Fruit fly (Drosophila melanogaster) whole organism, embryonic: ENCODE measurements around the gene grim.

Source experiments
- Bgb ChIP-seq: fragments of 200-800 bp; sonication (Bioruptor generic); IDR thresholded peaks from 2 replicates; pipeline ENCODE4 v1.3.6; 2022; ENCODE audit warnings: missing biosample characterization, missing genetic modification characterization; ENCODE audit not compliant: partially characterized antibody
- BtbVII ChIP-seq: fragments of 200-800 bp; sonication (Bioruptor generic); optimal IDR thresholded peaks from 3 replicates; lab custom pipeline; 2017; ENCODE audit warnings: missing biosample characterization, mild to moderate bottlenecking, missing genetic modification characterization
- CG10209 ChIP-seq: fragments of 200-800 bp; sonication (Bioruptor generic); optimal IDR thresholded peaks from 3 replicates; lab custom pipeline; 2017; ENCODE audit warnings: missing biosample characterization, mild to moderate bottlenecking, missing genetic modification characterization, missing genetic modification reagents
- CG12104 ChIP-seq: fragments of 200-800 bp; sonication (Bioruptor generic); optimal IDR thresholded peaks from 3 replicates; lab custom pipeline; 2016; ENCODE audit warnings: missing biosample characterization, missing genetic modification characterization
- CG12219 ChIP-seq: fragments of 200-800 bp; sonication (Bioruptor generic); optimal IDR thresholded peaks from 3 replicates; lab custom pipeline; 2018; ENCODE audit warnings: missing biosample characterization, mild to moderate bottlenecking, missing genetic modification characterization
- CG12299 ChIP-seq: fragments of 200-800 bp; sonication (Bioruptor generic); optimal IDR thresholded peaks from 2 replicates; lab custom pipeline; 2018; ENCODE audit warnings: missing biosample characterization, mild to moderate bottlenecking, missing genetic modification characterization
- CG14710 ChIP-seq: fragments of 200-800 bp; sonication (Bioruptor generic); optimal IDR thresholded peaks from 3 replicates; lab custom pipeline; 2019; ENCODE audit warnings: missing biosample characterization, mild to moderate bottlenecking, missing genetic modification characterization, moderate library complexity
- CG1647 ChIP-seq: fragments of 200-800 bp; sonication (Bioruptor generic); optimal IDR thresholded peaks from 3 replicates; lab custom pipeline; 2016; ENCODE audit warnings: missing biosample characterization, missing genetic modification characterization
- CG17802 ChIP-seq: fragments of 200-800 bp; sonication (Bioruptor generic); optimal IDR thresholded peaks from 2 replicates; lab custom pipeline; 2018; ENCODE audit warnings: missing biosample characterization, mild to moderate bottlenecking, missing genetic modification characterization, moderate library complexity
- CG17912 ChIP-seq: fragments of 200-800 bp; sonication (Bioruptor generic); optimal IDR thresholded peaks from 2 replicates; lab custom pipeline; 2018; ENCODE audit warnings: missing biosample characterization, mild to moderate bottlenecking, missing genetic modification characterization
- CG31365 ChIP-seq: fragments of 200-800 bp; sonication (Bioruptor generic); optimal IDR thresholded peaks from 2 replicates; lab custom pipeline; 2018; ENCODE audit warnings: missing biosample characterization, mild to moderate bottlenecking, missing genetic modification characterization
- CG5953 ChIP-seq: fragments of 200-800 bp; sonication (Bioruptor generic); IDR thresholded peaks from 2 replicates; pipeline ENCODE4 v1.3.6; 2022; ENCODE audit warnings: missing biosample characterization, missing genetic modification characterization
- CG7372 ChIP-seq: fragments of 200-800 bp; sonication (Bioruptor generic); IDR thresholded peaks from 2 replicates; pipeline ENCODE4 v1.3.6; 2022; ENCODE audit warnings: missing biosample characterization, missing genetic modification characterization
- CG7556 ChIP-seq: fragments of 200-800 bp; sonication (Bioruptor generic); optimal IDR thresholded peaks from 2 replicates; lab custom pipeline; 2017; ENCODE audit warnings: missing biosample characterization, mild to moderate bottlenecking, missing genetic modification characterization
- CG7745 ChIP-seq: fragments of 200-800 bp; sonication (Bioruptor generic); optimal IDR thresholded peaks from 2 replicates; lab custom pipeline; 2018; ENCODE audit warnings: missing biosample characterization, mild to moderate bottlenecking, missing genetic modification characterization, moderate library complexity
- CG7987 ChIP-seq: fragments of 200-800 bp; sonication (Bioruptor generic); optimal IDR thresholded peaks from 2 replicates; lab custom pipeline; 2018; ENCODE audit warnings: missing biosample characterization, mild to moderate bottlenecking, missing genetic modification characterization, moderate library complexity
- CG8388 ChIP-seq: fragments of 200-800 bp; sonication (Bioruptor generic); optimal IDR thresholded peaks from 2 replicates; lab custom pipeline; 2019; ENCODE audit warnings: missing biosample characterization, mild to moderate bottlenecking, missing genetic modification characterization, moderate library complexity
- CG8944 ChIP-seq: fragments of 200-800 bp; sonication (Bioruptor generic); optimal IDR thresholded peaks from 3 replicates; lab custom pipeline; 2016; ENCODE audit warnings: missing biosample characterization, missing genetic modification characterization
- D19A ChIP-seq: fragments of 200-800 bp; optimal IDR thresholded peaks from 3 replicates; lab custom pipeline; 2019; ENCODE audit warnings: missing biosample characterization, mild to moderate bottlenecking, missing genetic modification characterization, moderate library complexity
- Fer1 ChIP-seq: fragments of 200-800 bp; sonication (Bioruptor generic); optimal IDR thresholded peaks from 2 replicates; lab custom pipeline; 2017; ENCODE audit warnings: missing biosample characterization, mild to moderate bottlenecking, missing genetic modification characterization
- H15 ChIP-seq: fragments of 200-800 bp; sonication (Bioruptor generic); IDR thresholded peaks from 3 replicates; pipeline ENCODE4 v1.3.6; 2022; ENCODE audit warnings: missing biosample characterization, missing genetic modification characterization
- Lpt ChIP-seq: fragments of >200 bp; optimal IDR thresholded peaks from 2 replicates; lab custom pipeline; 2018; ENCODE audit warnings: missing biosample characterization, missing genetic modification characterization
- MTF-1 ChIP-seq: fragments of 200-800 bp; sonication (Bioruptor generic); optimal IDR thresholded peaks from 2 replicates; lab custom pipeline; 2018; ENCODE audit warnings: missing biosample characterization, mild to moderate bottlenecking, missing genetic modification characterization, borderline replicate concordance
- Nf-YC ChIP-seq: fragments of 200-800 bp; optimal IDR thresholded peaks from 3 replicates; lab custom pipeline; 2019; ENCODE audit warnings: missing biosample characterization, mild to moderate bottlenecking, missing genetic modification characterization, moderate library complexity
- PHDP ChIP-seq: fragments of 200-800 bp; sonication (Bioruptor generic); optimal IDR thresholded peaks from 3 replicates; lab custom pipeline; 2018; ENCODE audit warnings: missing biosample characterization, mild to moderate bottlenecking, missing genetic modification characterization, moderate library complexity
- Stat92E ChIP-seq, 3 experiments: fragments of >200 bp in 2 of 3; fragments of 200-800 bp in 1 of 3; sonication (Bioruptor generic) in 1 of 3; optimal IDR thresholded peaks; 2 replicates each; lab custom pipeline; 2017 to 2019; ENCODE audit warnings: missing biosample characterization in 3 of 3, missing genetic modification characterization in 3 of 3, mild to moderate bottlenecking in 1 of 3, moderate library complexity in 1 of 3
- ara ChIP-seq: fragments of 200-800 bp; sonication (Bioruptor generic); IDR thresholded peaks from 2 replicates; pipeline ENCODE4 v1.3.6; 2022; ENCODE audit warnings: missing biosample characterization, missing genetic modification characterization
- chif ChIP-seq, 2 experiments: fragments of 200-800 bp; sonication (Bioruptor generic); optimal IDR thresholded peaks; 3 replicates each; lab custom pipeline; 2016; ENCODE audit warnings: missing biosample characterization in 2 of 2, missing genetic modification characterization in 2 of 2
- chinmo ChIP-seq: fragments of 200-800 bp; sonication (Bioruptor generic); IDR thresholded peaks from 4 replicates; pipeline ENCODE4 v1.3.6; 2022; ENCODE audit warnings: missing biosample characterization, missing genetic modification characterization; ENCODE audit not compliant: partially characterized antibody
- fd3F ChIP-seq: fragments of 200-800 bp; sonication (Bioruptor generic); optimal IDR thresholded peaks from 2 replicates; lab custom pipeline; 2018; ENCODE audit warnings: missing biosample characterization, mild to moderate bottlenecking, missing genetic modification characterization, moderate library complexity
- gcm2 ChIP-seq: fragments of 200-800 bp; sonication (Bioruptor generic); optimal IDR thresholded peaks from 2 replicates; lab custom pipeline; 2016; ENCODE audit warnings: missing biosample characterization, missing genetic modification characterization
- gem ChIP-seq: fragments of 200-800 bp; sonication (Bioruptor generic); optimal IDR thresholded peaks from 2 replicates; lab custom pipeline; 2019; ENCODE audit warnings: missing biosample characterization, mild to moderate bottlenecking, missing genetic modification characterization, moderate library complexity
- hb ChIP-seq: fragments of 200-800 bp; sonication (Bioruptor generic); IDR thresholded peaks from 3 replicates; pipeline ENCODE4 v1.3.6; 2022; ENCODE audit warnings: missing biosample characterization, missing genetic modification characterization; ENCODE audit not compliant: partially characterized antibody
- lbe ChIP-seq: fragments of 200-800 bp; sonication (Bioruptor generic); optimal IDR thresholded peaks from 2 replicates; lab custom pipeline; 2016; ENCODE audit warnings: missing biosample characterization, mild to moderate bottlenecking, missing genetic modification characterization
- mam ChIP-seq: fragments of 200-800 bp; sonication (Bioruptor generic); optimal IDR thresholded peaks from 3 replicates; lab custom pipeline; 2016; ENCODE audit warnings: missing biosample characterization, missing genetic modification characterization
- mld ChIP-seq: fragments of 200-800 bp; sonication (Bioruptor generic); IDR thresholded peaks from 3 replicates; pipeline ENCODE4 v1.3.6; 2022; ENCODE audit warnings: missing biosample characterization, missing genetic modification characterization; ENCODE audit not compliant: partially characterized antibody
- psq ChIP-seq: fragments of 200-800 bp; sonication (Bioruptor generic); optimal IDR thresholded peaks from 2 replicates; lab custom pipeline; 2017; ENCODE audit warnings: missing biosample characterization, missing genetic modification characterization
- sens ChIP-seq: fragments of 200-800 bp; sonication (Bioruptor generic); peaks from one replicate; lab custom pipeline; 2016; ENCODE audit warnings: missing biosample characterization, missing genetic modification characterization
- sisA ChIP-seq: fragments of 200-800 bp; sonication (Bioruptor generic); IDR thresholded peaks from 2 replicates; pipeline ENCODE4 v1.3.6; 2022; ENCODE audit warnings: missing biosample characterization, missing genetic modification characterization
- sob ChIP-seq: fragments of 200-800 bp; sonication (Bioruptor generic); IDR thresholded peaks from 2 replicates; pipeline ENCODE4 v1.3.6; 2022; ENCODE audit warnings: missing biosample characterization, missing genetic modification characterization
- tio ChIP-seq: fragments of 200-800 bp; sonication (Bioruptor generic); optimal IDR thresholded peaks from 2 replicates; lab custom pipeline; 2017; ENCODE audit warnings: missing biosample characterization, missing genetic modification characterization, inconsistent platforms
- vvl ChIP-seq: fragments of 200-800 bp; sonication (Bioruptor generic); IDR thresholded peaks from 2 replicates; pipeline ENCODE4 v1.3.6; 2022; ENCODE audit warnings: missing biosample characterization, missing genetic modification characterization

Gene grim

dm6 chr3L:18281236-18281635, 23.0 kb downstream of the grim start (continued):
- peak; percentile 92 to 97 for TF ChIP-seq chif (GFP tag; optimal IDR thresholded peaks at IDR 0.05; lab: Kevin White, UChicago)
- peak; percentile 88 for TF ChIP-seq CG8944 (GFP tag; lab: Kevin White, UChicago)
- peak; percentile 74 for TF ChIP-seq sob (GFP tag; lab: Robert Waterston, UW)
- peak; percentile 82 for TF ChIP-seq CG1647 (GFP tag; lab: Kevin White, UChicago)
- TF ChIP-seq psq (GFP tag; lab: Kevin White, UChicago): peak; percentile 70
- no peak for TF ChIP-seq mld (GFP tag; lab: Robert Waterston, UW)
- TF ChIP-seq CG31365 (tag; lab: Kevin White, UChicago): no peak
- TF ChIP-seq CG7745: peak; percentile 87
- TF ChIP-seq gcm2 (GFP tag; lab: Kevin White, UChicago): peak; percentile 81
- peak in 1 of 3 experiments; percentile 94 for TF ChIP-seq Stat92E (GFP tag; optimal IDR thresholded peaks at IDR 0.05; lab: Kevin White, UChicago)
- peak; percentile 86 for TF ChIP-seq PHDP (tag; lab: Kevin White, UChicago)
- TF ChIP-seq CG17912 (GFP tag; lab: Kevin White, UChicago): no peak
- TF ChIP-seq CG8388 (GFP tag; lab: Kevin White, UChicago): peak; percentile 93
- TF ChIP-seq vvl (GFP tag; lab: Robert Waterston, UW): peak; percentile 96
- TF ChIP-seq CG14710: peak; percentile 96
- peak; percentile 80 for TF ChIP-seq MTF-1
- TF ChIP-seq chinmo (GFP tag; lab: Robert Waterston, UW): no peak
- TF ChIP-seq CG17802 (tag; lab: Kevin White, UChicago): peak; percentile 61
- no peak for TF ChIP-seq Lpt (GFP tag; lab: Kevin White, UChicago)
- peak; percentile 82 for TF ChIP-seq CG7372 (GFP tag; lab: Robert Waterston, UW)
- TF ChIP-seq CG5953: peak; percentile 71; the same call in 1 of the 2 replicates
- TF ChIP-seq fd3F (GFP tag; lab: Kevin White, UChicago): peak; percentile 28
- TF ChIP-seq sens (GFP tag; lab: Kevin White, UChicago): peak; percentile 99
- TF ChIP-seq Fer1 (GFP tag; lab: Kevin White, UChicago): no peak
- TF ChIP-seq ara: peak; percentile 97
- TF ChIP-seq gem (tag; lab: Kevin White, UChicago): peak; percentile 96
- TF ChIP-seq D19A: peak; percentile 100
- TF ChIP-seq Nf-YC (tag; lab: Kevin White, UChicago): no peak
- peak; percentile 89 for TF ChIP-seq sisA (GFP tag; lab: Robert Waterston, UW)
- TF ChIP-seq BtbVII (GFP tag; lab: Kevin White, UChicago): peak; percentile 57
- no peak for TF ChIP-seq hb (GFP tag; lab: Robert Waterston, UW)
- TF ChIP-seq CG7556 (GFP tag; lab: Kevin White, UChicago): peak; percentile 92
- TF ChIP-seq CG10209 (GFP tag; lab: Kevin White, UChicago): peak; percentile 92
- TF ChIP-seq H15 (GFP tag; lab: Robert Waterston, UW): peak; percentile 87
- TF ChIP-seq Bgb: no peak
- TF ChIP-seq CG7987: peak; percentile 34
- peak; percentile 66 for TF ChIP-seq CG12104 (GFP tag; lab: Kevin White, UChicago)
- peak; percentile 93 for TF ChIP-seq CG12219 (GFP tag; lab: Kevin White, UChicago)
- TF ChIP-seq mam (GFP tag; lab: Kevin White, UChicago): peak; percentile 72
- no peak for TF ChIP-seq lbe (GFP tag; lab: Kevin White, UChicago)
- peak; percentile 76 for TF ChIP-seq tio
- TF ChIP-seq CG12299 (tag; lab: Kevin White, UChicago): peak; percentile 79
